Worm (Caenorhabditis elegans) whole organism, L1 larva: Measurements from ENCODE around the gene Y54G11A.9.
A peak's percentile ranks its signal among the peaks of the same experiment; 100 is the strongest.

ENCODE experiments used
- C16A3.4 ChIP-seq: fragments of 150-350 bp; optimal IDR thresholded peaks from 2 replicates; lab custom pipeline; 2014; ENCODE audit warnings: missing biosample characterization, missing genetic modification characterization
- C34B4.2 ChIP-seq: sonication (generic microtip); optimal IDR thresholded peaks from 2 replicates; lab custom pipeline; 2017; ENCODE audit warnings: mild to moderate bottlenecking, missing genetic modification characterization, missing compliant biosample characterization
- F16B12.6 ChIP-seq: fragments of 150-350 bp; optimal IDR thresholded peaks from 2 replicates; lab custom pipeline; 2014; ENCODE audit warnings: missing biosample characterization, missing genetic modification characterization
- Y116A8C.19 ChIP-seq: sonication (generic microtip); optimal IDR thresholded peaks from 2 replicates; lab custom pipeline; 2016; ENCODE audit warnings: missing compliant biosample characterization, missing genetic modification characterization, borderline replicate concordance
- aha-1 ChIP-seq: fragments of 150-350 bp; optimal IDR thresholded peaks from 2 replicates; lab custom pipeline; 2014; ENCODE audit warnings: missing biosample characterization, missing genetic modification characterization
- ama-1 ChIP-seq: fragments of 150-350 bp; optimal IDR thresholded peaks from 2 replicates; lab custom pipeline; 2014
- ceh-8 ChIP-seq: fragments of 200-800 bp; sonication (Bioruptor generic); optimal IDR thresholded peaks from 2 replicates; lab custom pipeline; 2018; ENCODE audit warnings: mild to moderate bottlenecking, missing genetic modification characterization, moderate library complexity, missing compliant biosample characterization
- ceh-82 ChIP-seq, 3 experiments: fragments of 150-350 bp in 1 of 3; sonication (generic microtip) in 2 of 3; optimal IDR thresholded peaks; 2 replicates each; lab custom pipeline; 2014 to 2017; ENCODE audit warnings: missing biosample characterization in 3 of 3, missing genetic modification characterization in 3 of 3
- ceh-88 ChIP-seq: fragments of 200-800 bp; sonication (Bioruptor generic); IDR thresholded peaks from 2 replicates; pipeline ENCODE4 v1.3.6; 2022; ENCODE audit warnings: missing genetic modification characterization, missing compliant biosample characterization
- ces-1 ChIP-seq: fragments of 150-350 bp; optimal IDR thresholded peaks from 2 replicates; lab custom pipeline; 2014; ENCODE audit warnings: missing biosample characterization, missing genetic modification reagents, missing genetic modification characterization
- dpl-1 ChIP-seq, 3 experiments: fragments of 150-350 bp in 2 of 3; sonication (generic microtip) in 1 of 3; optimal IDR thresholded peaks; 2 replicates each; lab custom pipeline; 2014 to 2017; ENCODE audit warnings: missing biosample characterization in 3 of 3, missing genetic modification characterization in 3 of 3, missing genetic modification reagents in 3 of 3
- egl-27 ChIP-seq, 2 experiments: fragments of 150-350 bp in 1 of 2; sonication (generic microtip); optimal IDR thresholded peaks; 3 replicates each; lab custom pipeline; 2017 to 2018; ENCODE audit warnings: missing biosample characterization in 2 of 2, missing genetic modification characterization in 2 of 2, missing genetic modification reagents in 2 of 2
- elt-3 ChIP-seq, 6 experiments: fragments of 150-350 bp in 1 of 6; sonication (generic microtip); optimal IDR thresholded peaks; 2 replicates each; lab custom pipeline; 2017 to 2018; ENCODE audit warnings: missing biosample characterization in 6 of 6, missing genetic modification characterization in 6 of 6, inconsistent platforms in 1 of 6
- ets-5 ChIP-seq: fragments of 200-800 bp; sonication (Bioruptor generic); IDR thresholded peaks from 2 replicates; pipeline ENCODE4 v1.3.6; 2022; ENCODE audit warnings: missing genetic modification characterization, missing compliant biosample characterization
- fkh-10 ChIP-seq: sonication (generic microtip); optimal IDR thresholded peaks from 2 replicates; lab custom pipeline; 2017; ENCODE audit warnings: missing biosample characterization, missing genetic modification reagents, missing genetic modification characterization
- grh-1 ChIP-seq: fragments of 200-800 bp; sonication (Bioruptor generic); IDR thresholded peaks from 2 replicates; pipeline ENCODE4 v1.3.6; 2022; ENCODE audit warnings: missing genetic modification reagents, missing genetic modification characterization, missing compliant biosample characterization
- hlh-17 ChIP-seq: fragments of 200-800 bp; sonication (Bioruptor generic); optimal IDR thresholded peaks from 2 replicates; lab custom pipeline; 2018; ENCODE audit warnings: missing genetic modification characterization, mild to moderate bottlenecking, missing compliant biosample characterization, moderate library complexity, borderline replicate concordance
- hpl-2 ChIP-seq: fragments of 150-350 bp; optimal IDR thresholded peaks from 2 replicates; lab custom pipeline; 2014; ENCODE audit warnings: missing biosample characterization, missing genetic modification reagents, missing genetic modification characterization
- irx-1 ChIP-seq: sonication (generic microtip); optimal IDR thresholded peaks from 2 replicates; lab custom pipeline; 2016; ENCODE audit warnings: missing genetic modification characterization, missing compliant biosample characterization
- isw-1 ChIP-seq: fragments of 200-800 bp; sonication (Bioruptor generic); IDR thresholded peaks from 2 replicates; pipeline ENCODE4 v1.3.6; 2022; ENCODE audit warnings: missing genetic modification characterization, missing compliant biosample characterization
- jun-1 ChIP-seq: fragments of 150-350 bp; optimal IDR thresholded peaks from 2 replicates; lab custom pipeline; 2014; ENCODE audit warnings: missing biosample characterization, missing genetic modification reagents, missing genetic modification characterization
- lin-15B ChIP-seq: fragments of 150-350 bp; sonication (generic microtip); optimal IDR thresholded peaks from 3 replicates; lab custom pipeline; 2014; ENCODE audit warnings: missing biosample characterization, missing genetic modification characterization
- lin-35 ChIP-seq, 2 experiments: fragments of 150-350 bp; optimal IDR thresholded peaks; 2 replicates each; lab custom pipeline; 2014; ENCODE audit warnings: missing biosample characterization in 2 of 2, missing genetic modification characterization in 2 of 2, missing genetic modification reagents in 2 of 2
- lin-39 ChIP-seq: fragments of 150-350 bp; optimal IDR thresholded peaks from 2 replicates; lab custom pipeline; 2014; ENCODE audit warnings: missing biosample characterization, missing genetic modification reagents, missing genetic modification characterization
- lir-3 ChIP-seq: sonication (generic microtip); optimal IDR thresholded peaks from 2 replicates; lab custom pipeline; 2016; ENCODE audit warnings: mild to moderate bottlenecking, missing genetic modification characterization, moderate library complexity, missing compliant biosample characterization; ENCODE audit not compliant: poor library complexity
- lsy-2 ChIP-seq, 2 experiments: fragments of 150-350 bp; optimal IDR thresholded peaks; 2 replicates each; lab custom pipeline; 2014; ENCODE audit warnings: missing biosample characterization in 2 of 2, missing genetic modification characterization in 2 of 2
- mab-9 ChIP-seq: fragments of 200-800 bp; sonication (Bioruptor generic); IDR thresholded peaks from 2 replicates; pipeline ENCODE4 v1.3.6; 2022; ENCODE audit warnings: missing genetic modification reagents, missing genetic modification characterization, missing compliant biosample characterization
- mdl-1 ChIP-seq, 2 experiments: fragments of 150-350 bp; optimal IDR thresholded peaks; 2 replicates each; lab custom pipeline; 2014 to 2017; ENCODE audit warnings: missing biosample characterization in 2 of 2, missing genetic modification characterization in 2 of 2, inconsistent platforms in 1 of 2
- mef-2 ChIP-seq: fragments of 150-350 bp; optimal IDR thresholded peaks from 2 replicates; lab custom pipeline; 2014; ENCODE audit warnings: missing biosample characterization, missing genetic modification characterization
- mep-1 ChIP-seq: fragments of 150-350 bp; optimal IDR thresholded peaks from 2 replicates; lab custom pipeline; 2014; ENCODE audit warnings: missing biosample characterization, missing genetic modification characterization
- nhr-11 ChIP-seq: fragments of 150-350 bp; optimal IDR thresholded peaks from 2 replicates; lab custom pipeline; 2014; ENCODE audit warnings: missing biosample characterization, missing genetic modification characterization
- nhr-12 ChIP-seq: sonication (generic microtip); optimal IDR thresholded peaks from 2 replicates; lab custom pipeline; 2017; ENCODE audit warnings: missing biosample characterization, missing genetic modification characterization
- nhr-19 ChIP-seq: fragments of 200-800 bp; sonication (Bioruptor generic); conservative IDR thresholded peaks from 2 replicates; pipeline ENCODE4 v1.3.6; 2022; ENCODE audit warnings: missing genetic modification characterization, missing compliant biosample characterization
- nhr-237 ChIP-seq: fragments of 150-350 bp; optimal IDR thresholded peaks from 2 replicates; lab custom pipeline; 2014; ENCODE audit warnings: missing biosample characterization, missing genetic modification characterization
- nhr-28 ChIP-seq: fragments of 150-350 bp; optimal IDR thresholded peaks from 2 replicates; lab custom pipeline; 2014; ENCODE audit warnings: missing biosample characterization, missing genetic modification characterization
- nhr-47 ChIP-seq: sonication (generic microtip); optimal IDR thresholded peaks from 2 replicates; lab custom pipeline; 2016; ENCODE audit warnings: mild to moderate bottlenecking, missing genetic modification characterization, moderate library complexity, missing compliant biosample characterization
- nhr-76 ChIP-seq: sonication (generic microtip); optimal IDR thresholded peaks from 2 replicates; lab custom pipeline; 2017; ENCODE audit warnings: missing biosample characterization, missing genetic modification characterization
- nhr-77 ChIP-seq: fragments of 150-350 bp; optimal IDR thresholded peaks from 2 replicates; lab custom pipeline; 2014; ENCODE audit warnings: missing biosample characterization, missing genetic modification characterization
- nhr-85 ChIP-seq: sonication (generic microtip); peaks from one replicate; lab custom pipeline; 2016; ENCODE audit warnings: missing genetic modification characterization, inconsistent platforms, missing compliant biosample characterization
- nhr-90 ChIP-seq: sonication (generic microtip); optimal IDR thresholded peaks from 2 replicates; lab custom pipeline; 2016; ENCODE audit warnings: mild to moderate bottlenecking, missing genetic modification characterization, missing compliant biosample characterization; ENCODE audit not compliant: poor library complexity
- pag-3 ChIP-seq: sonication (generic microtip); optimal IDR thresholded peaks from 2 replicates; lab custom pipeline; 2017; ENCODE audit warnings: missing genetic modification characterization, mild to moderate bottlenecking, missing compliant biosample characterization, antibody characterized with exemption, borderline replicate concordance; ENCODE audit not compliant: insufficient read depth
- skn-1 ChIP-seq: fragments of 150-350 bp; optimal IDR thresholded peaks from 2 replicates; lab custom pipeline; 2014; ENCODE audit warnings: missing biosample characterization, missing genetic modification characterization
- sptf-1 ChIP-seq: fragments of 150-350 bp; optimal IDR thresholded peaks from 2 replicates; lab custom pipeline; 2014; ENCODE audit warnings: missing biosample characterization, missing genetic modification characterization
- sup-37 ChIP-seq: fragments of 200-800 bp; sonication (Bioruptor generic); optimal IDR thresholded peaks from 2 replicates; lab custom pipeline; 2018; ENCODE audit warnings: mild to moderate bottlenecking, missing genetic modification characterization, missing compliant biosample characterization
- swsn-7 ChIP-seq: sonication (generic microtip); optimal IDR thresholded peaks from 2 replicates; lab custom pipeline; 2016; ENCODE audit warnings: missing genetic modification characterization, missing compliant biosample characterization
- tlp-1 ChIP-seq: fragments of 150-350 bp; optimal IDR thresholded peaks from 2 replicates; lab custom pipeline; 2014; ENCODE audit warnings: missing biosample characterization, missing genetic modification characterization
- unc-130 ChIP-seq: fragments of 150-350 bp; optimal IDR thresholded peaks from 2 replicates; lab custom pipeline; 2017; ENCODE audit warnings: missing biosample characterization, missing genetic modification characterization, inconsistent platforms
- unc-30 ChIP-seq: sonication (generic microtip); optimal IDR thresholded peaks from 2 replicates; lab custom pipeline; 2017; ENCODE audit warnings: missing biosample characterization, missing genetic modification characterization
- unc-62 ChIP-seq: fragments of 150-350 bp; optimal IDR thresholded peaks from 2 replicates; lab custom pipeline; 2014; ENCODE audit warnings: missing biosample characterization, missing genetic modification reagents, missing genetic modification characterization
- xbp-1 ChIP-seq: sonication (generic microtip); optimal IDR thresholded peaks from 2 replicates; lab custom pipeline; 2016; ENCODE audit warnings: missing genetic modification characterization, missing compliant biosample characterization
- zag-1 ChIP-seq: fragments of 150-350 bp; optimal IDR thresholded peaks from 2 replicates; lab custom pipeline; 2014; ENCODE audit warnings: missing biosample characterization, missing genetic modification characterization
- ztf-11 ChIP-seq, 2 experiments: sonication (generic microtip); optimal IDR thresholded peaks; 2 replicates each; lab custom pipeline; 2016 to 2017; ENCODE audit warnings: missing genetic modification characterization in 2 of 2, missing biosample characterization in 1 of 2, missing compliant biosample characterization in 1 of 2

Gene Y54G11A.9

DNA sequence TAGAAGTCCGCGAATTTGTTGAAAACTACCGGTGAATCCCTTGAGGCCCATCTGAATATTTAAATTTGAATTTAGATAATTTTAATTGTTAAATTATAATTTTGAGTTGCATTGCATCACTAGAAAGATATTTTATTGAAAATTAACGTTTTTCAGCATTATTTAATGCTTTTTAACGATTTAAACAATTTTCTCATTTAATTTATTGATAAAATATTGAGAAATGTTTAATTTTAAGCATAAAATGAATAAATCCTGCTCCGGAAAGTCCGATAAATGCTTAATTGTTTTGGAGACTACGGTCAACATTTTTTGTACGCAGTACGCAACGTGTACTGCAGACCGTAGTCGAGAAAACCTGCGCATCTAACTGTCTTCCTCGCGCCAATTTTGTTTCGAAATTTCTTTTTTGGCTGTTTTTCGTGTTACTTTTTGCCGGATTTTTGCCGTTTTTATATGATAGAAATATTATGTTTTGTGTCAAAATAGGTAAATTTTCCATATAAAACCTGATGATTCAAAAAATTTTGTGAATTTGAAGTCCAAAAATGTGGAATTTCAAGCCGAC lies 3.2 kb upstream of the Y54G11A.9 start, which contains the start of the genes Y54G11A.17, lin-7 and elof-1 (continued):
- peak; percentile 79 for TF ChIP-seq swsn-7 (tag; lab: Kevin White, UChicago)
- TF ChIP-seq lin-15B = peak; percentile 86
- TF ChIP-seq nhr-237 (tag; lab: Kevin White, UChicago) = peak; percentile 36
- TF ChIP-seq mdl-1 (tag; optimal IDR thresholded peaks at IDR 0.05; lab: Kevin White, UChicago) = peak in 1 of 2 experiments; percentile 88
- TF ChIP-seq isw-1 = peak; percentile 84
- no peak for TF ChIP-seq nhr-12 (tag; lab: Kevin White, UChicago)
- TF ChIP-seq nhr-77 (tag; lab: Kevin White, UChicago) = peak; percentile 97
- TF ChIP-seq grh-1 (GFP tag; lab: Robert Waterston, UW) = peak; percentile 54
- TF ChIP-seq fkh-10 (GFP tag; lab: Kevin White, UChicago) = peak; percentile 68
- TF ChIP-seq tlp-1 (tag; lab: Kevin White, UChicago) = no peak
- TF ChIP-seq sup-37 (GFP tag; lab: Kevin White, UChicago) = no peak
- peak; percentile 77 for TF ChIP-seq hpl-2
- no peak for TF ChIP-seq sptf-1 (tag; lab: Kevin White, UChicago)
- peak; percentile 99 for TF ChIP-seq unc-130 (tag; lab: Kevin White, UChicago)
- peak; percentile 70 for TF ChIP-seq irx-1 (tag; lab: Kevin White, UChicago)
- no peak for TF ChIP-seq nhr-76
- no peak for TF ChIP-seq ets-5
- TF ChIP-seq mep-1 (tag; lab: Kevin White, UChicago) = peak; percentile 97
- peak; percentile 93 for TF ChIP-seq skn-1
- TF ChIP-seq jun-1 (tag; lab: Kevin White, UChicago) = peak; percentile 78
- TF ChIP-seq ceh-82 (tag; optimal IDR thresholded peaks at IDR 0.05; lab: Kevin White, UChicago) = peak; percentile 82 to 96 (median 86)
- TF ChIP-seq nhr-85 (tag; lab: Kevin White, UChicago) = peak; percentile 86
- peak; percentile 99 for TF ChIP-seq F16B12.6 (tag; lab: Kevin White, UChicago)
- peak in 1 of 2 experiments; percentile 60 for TF ChIP-seq ztf-11 (tag; optimal IDR thresholded peaks at IDR 0.05; lab: Kevin White, UChicago)
- TF ChIP-seq mef-2 = peak; percentile 42
- TF ChIP-seq aha-1 (tag; lab: Kevin White, UChicago) = peak; percentile 12
- TF ChIP-seq Y116A8C.19 = no peak
- TF ChIP-seq unc-30 (tag; lab: Kevin White, UChicago) = no peak
- TF ChIP-seq nhr-47 (tag; lab: Kevin White, UChicago) = peak; percentile 89
- TF ChIP-seq elt-3 (tag; optimal IDR thresholded peaks at IDR 0.05; lab: Kevin White, UChicago) = peak in 2 of 6 experiments; percentile 69 to 87
- TF ChIP-seq unc-62 (GFP tag; lab: Kevin White, UChicago) = no peak
- TF ChIP-seq nhr-11 (tag; lab: Kevin White, UChicago) = no peak
- TF ChIP-seq lin-35 (GFP tag; optimal IDR thresholded peaks at IDR 0.05; lab: Kevin White, UChicago) = peak; percentile 92 to 95
- peak; percentile 75 for TF ChIP-seq lir-3 (tag; lab: Kevin White, UChicago)
- peak; percentile 25 for TF ChIP-seq ceh-8 (GFP tag; lab: Kevin White, UChicago)
- no peak for TF ChIP-seq hlh-17 (GFP tag; lab: Kevin White, UChicago)
- no peak; the same call in 1 of the 2 replicates for TF ChIP-seq mab-9 (GFP tag; lab: Robert Waterston, UW)
- peak; percentile 81 for TF ChIP-seq nhr-19 (GFP tag; lab: Robert Waterston, UW)
- no peak for TF ChIP-seq zag-1
- TF ChIP-seq lin-39 (tag; lab: Kevin White, UChicago) = peak; percentile 49
- TF ChIP-seq ces-1 (GFP tag; lab: Kevin White, UChicago) = no peak
- peak; percentile 63 for TF ChIP-seq ama-1 (lab: Kevin White, UChicago)
- TF ChIP-seq lsy-2 (tag; optimal IDR thresholded peaks at IDR 0.05; lab: Kevin White, UChicago) = peak; percentile 99 to 100
- TF ChIP-seq nhr-28 (tag; lab: Kevin White, UChicago) = no peak
- peak; percentile 73 for TF ChIP-seq nhr-90 (tag; lab: Kevin White, UChicago)
- peak; percentile 62 for TF ChIP-seq ceh-88
- peak; percentile 90 to 92 (median 90) for TF ChIP-seq dpl-1 (GFP tag; optimal IDR thresholded peaks at IDR 0.05; lab: Kevin White, UChicago)
- TF ChIP-seq xbp-1 (tag; lab: Kevin White, UChicago) = peak; percentile 85
- no peak for TF ChIP-seq C34B4.2
- no peak for TF ChIP-seq egl-27 (tag; optimal IDR thresholded peaks at IDR 0.05; lab: Kevin White, UChicago)
- TF ChIP-seq C16A3.4 = peak; percentile 96
- peak; percentile 15 for TF ChIP-seq pag-3 (tag; lab: Kevin White, UChicago)
